Worm (Caenorhabditis elegans) whole organism, L2 larva: ENCODE results near the gene F38H4.6.
A peak's percentile ranks its signal among the peaks of the same experiment; 100 is the strongest.

Experiments
- ama-1 ChIP-seq: fragments of 150-350 bp; optimal IDR thresholded peaks from 2 replicates; lab custom pipeline; 2018; ENCODE audit warnings: inconsistent platforms
- nhr-11 ChIP-seq: fragments of 150-350 bp; optimal IDR thresholded peaks from 2 replicates; lab custom pipeline; 2014; ENCODE audit warnings: missing biosample characterization, missing genetic modification characterization

DNA sequence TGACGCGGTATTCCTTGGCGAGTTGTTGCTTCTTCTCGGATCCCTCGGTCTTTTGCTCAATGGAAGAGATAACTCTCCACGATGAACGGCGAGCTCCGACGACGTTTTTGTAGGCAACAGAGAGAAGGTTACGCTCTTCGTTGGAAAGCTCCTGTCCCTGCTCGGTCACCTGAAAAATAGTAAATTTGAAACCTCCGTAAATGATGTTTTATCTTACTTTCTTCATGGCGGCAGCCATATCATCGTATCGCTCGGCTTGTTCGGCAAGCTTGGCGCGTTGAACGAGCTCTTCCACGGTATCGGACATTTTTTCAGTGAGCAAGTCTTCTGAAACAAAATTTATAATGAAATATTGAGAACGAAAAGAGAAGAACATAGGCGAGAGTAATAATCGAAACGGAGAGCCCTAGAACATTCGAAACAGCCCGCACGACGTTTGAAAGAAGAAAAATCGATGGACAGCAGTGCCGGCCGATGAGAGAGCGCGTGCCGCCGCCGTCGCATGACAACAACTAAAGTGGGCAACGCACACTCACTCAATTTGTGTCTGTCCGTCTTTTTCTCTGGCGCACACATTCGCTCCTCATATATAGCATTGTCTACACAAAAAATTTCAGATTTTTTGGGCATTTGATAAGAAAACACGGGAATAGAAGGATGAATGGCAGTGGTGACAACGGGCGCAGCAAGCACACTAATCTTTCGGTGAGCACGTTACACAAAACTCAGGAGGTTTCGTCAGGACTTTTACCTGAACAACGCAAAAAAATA is 25.9 kb downstream of the F38H4.6 start, which contains the start of the genes par-5 and M117.3:
- TF ChIP-seq nhr-11 (tag; lab: Kevin White, UChicago): no peak
- peak; percentile 52 for TF ChIP-seq ama-1 (lab: Kevin White, UChicago)
